Fruit fly (Drosophila melanogaster) whole organism, embryonic: ENCODE measurements around the gene CG4607.
A peak's percentile ranks its signal among the peaks of the same experiment; 100 is the strongest.

Experiments
- CG10274 ChIP-seq: fragments of 200-800 bp; sonication (Bioruptor generic); optimal IDR thresholded peaks from 3 replicates; lab custom pipeline; 2017; ENCODE audit warnings: missing biosample characterization, mild to moderate bottlenecking, missing genetic modification characterization
- CG18262 ChIP-seq: fragments of 200-800 bp; optimal IDR thresholded peaks from 3 replicates; lab custom pipeline; 2019; ENCODE audit warnings: missing biosample characterization, mild to moderate bottlenecking, missing genetic modification characterization, moderate library complexity
- CG3281 ChIP-seq: fragments of 200-800 bp; sonication (Bioruptor generic); optimal IDR thresholded peaks from 3 replicates; lab custom pipeline; 2017; ENCODE audit warnings: missing biosample characterization, mild to moderate bottlenecking, missing genetic modification characterization
- Dfd ChIP-seq, 2 experiments: fragments of >200 bp; optimal IDR thresholded peaks; 2 replicates each; lab custom pipeline; 2017; ENCODE audit warnings: missing biosample characterization in 2 of 2, missing genetic modification characterization in 2 of 2
- Elba2 ChIP-seq: fragments of 200-800 bp; sonication (Bioruptor generic); optimal IDR thresholded peaks from 3 replicates; lab custom pipeline; 2016; ENCODE audit warnings: missing biosample characterization, missing genetic modification characterization
- MBD-R2 ChIP-seq: fragments of 200-800 bp; sonication (Bioruptor generic); IDR thresholded peaks from 2 replicates; pipeline ENCODE4 v1.3.6; 2022; ENCODE audit warnings: missing biosample characterization, missing genetic modification characterization
- kay ChIP-seq: fragments of 200-800 bp; sonication (Bioruptor generic); optimal IDR thresholded peaks from 2 replicates; lab custom pipeline; 2016; ENCODE audit warnings: missing biosample characterization, missing genetic modification characterization
- nerfin-1 ChIP-seq: fragments of 200-800 bp; sonication (Bioruptor generic); optimal IDR thresholded peaks from 3 replicates; lab custom pipeline; 2019; ENCODE audit warnings: missing biosample characterization, mild to moderate bottlenecking, missing genetic modification characterization, moderate library complexity
- sob ChIP-seq: fragments of 200-800 bp; sonication (Bioruptor generic); IDR thresholded peaks from 2 replicates; pipeline ENCODE4 v1.3.6; 2022; ENCODE audit warnings: missing biosample characterization, missing genetic modification characterization
- vfl ChIP-seq: fragments of 200-800 bp; sonication (Bioruptor generic); optimal IDR thresholded peaks from 2 replicates; lab custom pipeline; 2016; ENCODE audit warnings: missing biosample characterization, missing genetic modification characterization

DNA sequence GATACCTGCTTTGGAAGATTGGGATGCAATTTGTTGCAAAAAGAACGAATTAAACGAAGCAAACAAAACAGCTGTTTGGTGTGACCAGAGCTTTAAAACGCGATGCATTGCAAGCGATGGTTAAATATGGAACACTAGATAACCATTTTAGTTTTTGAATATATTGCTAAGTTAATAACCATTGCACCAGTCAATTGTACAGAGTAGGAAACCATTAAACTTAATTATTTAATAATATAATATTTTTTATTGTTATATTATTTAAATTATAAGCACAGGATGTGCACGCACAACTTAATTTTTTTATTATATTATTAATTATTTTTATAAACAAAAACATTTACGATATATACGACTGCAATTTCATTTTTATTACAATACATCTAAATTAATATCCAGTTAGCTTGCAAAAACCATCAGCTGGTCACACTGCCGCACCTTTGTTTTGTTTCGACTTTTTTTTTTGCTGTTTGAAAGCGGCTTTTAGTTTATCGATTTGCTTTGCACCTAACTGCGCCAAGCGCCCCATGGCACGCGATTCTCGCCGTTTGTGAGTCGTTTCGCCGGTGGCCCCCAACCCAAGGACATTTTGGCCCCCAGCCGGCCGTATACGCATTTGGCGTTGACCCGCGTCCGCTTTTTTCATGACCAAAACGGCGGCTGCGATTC is 35.3 kb downstream of the CG4607 start, which contains the start of the genes CG4617 and CG8300:
- TF ChIP-seq CG10274 (GFP tag; lab: Kevin White, UChicago) (no peak), nerfin-1 (tag; lab: Kevin White, UChicago) (no peak), kay (GFP tag; lab: Kevin White, UChicago) (no peak), CG3281 (GFP tag; lab: Kevin White, UChicago) (no peak), Elba2 (GFP tag; lab: Kevin White, UChicago) (peak; percentile 25), sob (GFP tag; lab: Robert Waterston, UW) (no peak), Dfd (GFP tag; optimal IDR thresholded peaks at IDR 0.05; lab: Kevin White, UChicago) (no peak), vfl (GFP tag; lab: Kevin White, UChicago) (no peak), MBD-R2 (GFP tag; lab: Robert Waterston, UW) (peak; percentile 33; the same call in 1 of the 2 replicates), CG18262 (tag; lab: Kevin White, UChicago) (peak; percentile 37)
